Worm (Caenorhabditis elegans) whole organism, L4/young adult: ENCODE results near the gene F26G1.3.

Experiments used
- dao-5 ChIP-seq: sonication (generic microtip); optimal IDR thresholded peaks from 2 replicates; lab custom pipeline; 2016; ENCODE audit warnings: missing genotype, missing genetic modification characterization, moderate library complexity, missing compliant biosample characterization
- him-1 ChIP-seq: sonication (generic microtip); optimal IDR thresholded peaks from 2 replicates; lab custom pipeline; 2016; ENCODE audit warnings: missing genotype, missing genetic modification reagents, missing genetic modification characterization, missing compliant biosample characterization

DNA sequence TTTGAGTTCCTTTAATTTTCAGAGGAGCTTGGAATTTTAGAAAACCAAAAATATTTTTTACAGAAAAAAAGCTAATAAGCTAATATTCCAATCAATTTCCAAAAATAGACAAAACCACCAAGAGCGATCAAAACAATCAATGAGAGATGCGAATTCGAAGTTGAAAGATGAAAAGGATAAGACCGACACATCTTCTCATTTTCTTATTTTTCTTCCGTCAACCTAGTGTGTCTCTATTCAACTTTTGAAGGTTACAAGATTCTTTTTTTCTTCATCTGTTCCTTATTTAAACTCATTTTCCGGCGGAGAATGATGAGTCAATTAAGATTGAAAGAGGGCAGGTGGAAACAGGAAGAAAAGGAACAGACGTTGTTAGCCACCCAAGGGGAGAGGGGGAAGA lies 9.1 kb downstream of the F26G1.3 start:
- TF ChIP-seq dao-5 (tag; lab: Kevin White, UChicago) (no peak), him-1 (tag; lab: Kevin White, UChicago) (no peak)
